Worm (Caenorhabditis elegans) whole organism, L4 larva: Measurements from ENCODE around the gene F47B7.4.

ENCODE experiments used
- F44E2.7 ChIP-seq: fragments of 200-800 bp; sonication (Bioruptor generic); IDR thresholded peaks from 2 replicates; pipeline ENCODE4 v2.1.2; 2022; ENCODE audit warnings: missing genetic modification characterization, missing compliant biosample characterization
- F49E8.2 ChIP-seq: sonication (generic microtip); optimal IDR thresholded peaks from 2 replicates; lab custom pipeline; 2016; ENCODE audit warnings: missing compliant biosample characterization, mild to moderate bottlenecking, missing genetic modification characterization, borderline replicate concordance
- R02D3.7 ChIP-seq: fragments of 150-350 bp; sonication (generic microtip); optimal IDR thresholded peaks from 3 replicates; lab custom pipeline; 2014; ENCODE audit warnings: missing biosample characterization, missing genetic modification characterization
- T20F7.1 ChIP-seq: fragments of 200-800 bp; sonication (Bioruptor generic); optimal IDR thresholded peaks from 2 replicates; lab custom pipeline; 2018; ENCODE audit warnings: mild to moderate bottlenecking, missing genetic modification characterization, missing compliant biosample characterization
- T26A8.4 ChIP-seq: fragments of 200-800 bp; sonication (Bioruptor generic); IDR thresholded peaks from 2 replicates; pipeline ENCODE4 v1.3.6; 2022; ENCODE audit warnings: missing genetic modification characterization, missing compliant biosample characterization
- Y75B8A.6 ChIP-seq: fragments of 200-800 bp; sonication (Bioruptor generic); IDR thresholded peaks from 2 replicates; pipeline ENCODE4 v1.3.6; 2022; ENCODE audit warnings: missing genetic modification reagents, missing genetic modification characterization, missing compliant biosample characterization
- ZK337.2 ChIP-seq: fragments of 200-800 bp; sonication (Bioruptor generic); IDR thresholded peaks from 2 replicates; pipeline ENCODE4 v1.3.6; 2022; ENCODE audit warnings: missing genetic modification reagents, missing genetic modification characterization, missing compliant biosample characterization
- attf-4 ChIP-seq: sonication (generic microtip); optimal IDR thresholded peaks from 3 replicates; lab custom pipeline; 2017; ENCODE audit warnings: missing biosample characterization, missing genetic modification characterization
- ceh-20 ChIP-seq: fragments of 200-800 bp; sonication (Bioruptor generic); IDR thresholded peaks from 2 replicates; pipeline ENCODE4 v1.3.6; 2022; ENCODE audit warnings: missing genetic modification reagents, missing genetic modification characterization, missing compliant biosample characterization
- ceh-28 ChIP-seq: fragments of 150-350 bp; optimal IDR thresholded peaks from 2 replicates; lab custom pipeline; 2014; ENCODE audit warnings: missing biosample characterization, missing genetic modification reagents, missing genetic modification characterization
- ceh-44 ChIP-seq: fragments of 200-800 bp; sonication (Bioruptor generic); IDR thresholded peaks from 2 replicates; pipeline ENCODE4 v1.3.6; 2022; ENCODE audit warnings: missing genetic modification reagents, missing genetic modification characterization, missing compliant biosample characterization
- ceh-82 ChIP-seq: sonication (generic microtip); optimal IDR thresholded peaks from 2 replicates; lab custom pipeline; 2017; ENCODE audit warnings: missing biosample characterization, missing genetic modification characterization
- ctbp-1 ChIP-seq: fragments of 200-800 bp; sonication (Bioruptor generic); IDR thresholded peaks from 2 replicates; pipeline ENCODE4 v1.3.6; 2022; ENCODE audit warnings: missing genetic modification reagents, missing genetic modification characterization, missing compliant biosample characterization
- daf-16 ChIP-seq, 3 experiments: sonication (generic microtip); optimal IDR thresholded peaks; 2 replicates each; lab custom pipeline; 2016 to 2017; ENCODE audit warnings: missing genetic modification characterization in 3 of 3, missing genetic modification reagents in 3 of 3, mild to moderate bottlenecking in 2 of 3, missing compliant biosample characterization in 2 of 3, missing biosample characterization in 1 of 3, moderate library complexity in 1 of 3
- daf-19 ChIP-seq: fragments of 200-800 bp; sonication (Bioruptor generic); conservative IDR thresholded peaks from 2 replicates; pipeline ENCODE4 v1.3.6; 2022; ENCODE audit warnings: missing genetic modification characterization, missing compliant biosample characterization
- daf-8 ChIP-seq: fragments of 200-800 bp; sonication (Bioruptor generic); IDR thresholded peaks from 2 replicates; pipeline ENCODE4 v1.3.6; 2022; ENCODE audit warnings: missing genetic modification characterization, missing compliant biosample characterization
- dmd-6 ChIP-seq: fragments of 200-800 bp; sonication (Bioruptor generic); IDR thresholded peaks from 2 replicates; pipeline ENCODE4 v1.3.6; 2022; ENCODE audit warnings: missing genetic modification reagents, missing genetic modification characterization, missing compliant biosample characterization
- dpl-1 ChIP-seq: fragments of 150-350 bp; optimal IDR thresholded peaks from 2 replicates; lab custom pipeline; 2014; ENCODE audit warnings: missing biosample characterization, missing genetic modification reagents, missing genetic modification characterization
- duxl-1 ChIP-seq: sonication (generic microtip); optimal IDR thresholded peaks from 2 replicates; lab custom pipeline; 2016; ENCODE audit warnings: mild to moderate bottlenecking, missing genetic modification characterization, moderate library complexity, missing compliant biosample characterization; ENCODE audit not compliant: poor library complexity
- fkh-10 ChIP-seq: fragments of 150-350 bp; optimal IDR thresholded peaks from 2 replicates; lab custom pipeline; 2014; ENCODE audit warnings: missing biosample characterization, missing genetic modification reagents, missing genetic modification characterization
- gei-8 ChIP-seq: fragments of 200-800 bp; sonication (Bioruptor generic); optimal IDR thresholded peaks from 2 replicates; lab custom pipeline; 2018; ENCODE audit warnings: mild to moderate bottlenecking, missing genetic modification characterization, missing compliant biosample characterization
- hlh-11 ChIP-seq: fragments of 200-800 bp; sonication (Bioruptor generic); optimal IDR thresholded peaks from 2 replicates; lab custom pipeline; 2018; ENCODE audit warnings: mild to moderate bottlenecking, missing genetic modification characterization, missing compliant biosample characterization
- hlh-30 ChIP-seq: sonication (generic microtip); optimal IDR thresholded peaks from 2 replicates; lab custom pipeline; 2017; ENCODE audit warnings: antibody characterized with exemption, mild to moderate bottlenecking, missing genetic modification characterization, missing compliant biosample characterization; ENCODE audit not compliant: insufficient read depth
- hmg-1.1 ChIP-seq: fragments of 200-800 bp; sonication (Bioruptor generic); IDR thresholded peaks from 2 replicates; pipeline ENCODE4 v1.3.6; 2022; ENCODE audit warnings: missing genetic modification reagents, missing genetic modification characterization, missing compliant biosample characterization
- lim-7 ChIP-seq: fragments of 200-800 bp; sonication (Bioruptor generic); IDR thresholded peaks from 2 replicates; pipeline ENCODE4 v1.3.6; 2022; ENCODE audit warnings: missing genetic modification characterization, missing compliant biosample characterization
- lin-1 ChIP-seq: fragments of 200-800 bp; sonication (Bioruptor generic); IDR thresholded peaks from 2 replicates; pipeline ENCODE4 v1.3.6; 2022; ENCODE audit warnings: missing genetic modification reagents, missing genetic modification characterization, missing compliant biosample characterization
- lin-13 ChIP-seq: fragments of 150-350 bp; optimal IDR thresholded peaks from 2 replicates; lab custom pipeline; 2014; ENCODE audit warnings: missing biosample characterization, missing genetic modification reagents, missing genetic modification characterization
- lir-3 ChIP-seq: sonication (generic microtip); optimal IDR thresholded peaks from 2 replicates; lab custom pipeline; 2016; ENCODE audit warnings: mild to moderate bottlenecking, missing genetic modification characterization, missing compliant biosample characterization
- lsy-2 ChIP-seq, 2 experiments: fragments of 150-350 bp in 1 of 2; sonication (generic microtip) in 1 of 2; optimal IDR thresholded peaks; 2 replicates each; lab custom pipeline; 2014 to 2017; ENCODE audit warnings: missing biosample characterization in 2 of 2, missing genetic modification characterization in 2 of 2
- madf-5 ChIP-seq, 2 experiments: fragments of 200-800 bp; sonication (Bioruptor generic); IDR thresholded peaks; 2 replicates each; pipeline ENCODE4 v1.3.6; 2022; ENCODE audit warnings: missing compliant biosample characterization in 2 of 2, missing genetic modification characterization in 2 of 2
- madf-9 ChIP-seq: fragments of 200-800 bp; sonication (Bioruptor generic); conservative IDR thresholded peaks from 2 replicates; pipeline ENCODE4 v1.3.6; 2022; ENCODE audit warnings: missing genetic modification reagents, missing genetic modification characterization, missing compliant biosample characterization
- mdl-1 ChIP-seq, 2 experiments: fragments of 150-350 bp in 1 of 2; sonication (generic microtip) in 1 of 2; optimal IDR thresholded peaks; 2 replicates each; lab custom pipeline; 2014 to 2017; ENCODE audit warnings: missing biosample characterization in 2 of 2, missing genetic modification characterization in 2 of 2
- mep-1 ChIP-seq: fragments of 150-350 bp; sonication (generic microtip); optimal IDR thresholded peaks from 3 replicates; lab custom pipeline; 2014; ENCODE audit warnings: missing biosample characterization, missing genetic modification characterization
- mes-2 ChIP-seq: sonication (generic microtip); optimal IDR thresholded peaks from 2 replicates; lab custom pipeline; 2016; ENCODE audit warnings: missing genotype, mild to moderate bottlenecking, missing genetic modification characterization, missing compliant biosample characterization; ENCODE audit not compliant: poor library complexity, severe bottlenecking
- mxl-2 ChIP-seq: fragments of 200-800 bp; sonication (Bioruptor generic); conservative IDR thresholded peaks from 2 replicates; pipeline ENCODE4 v1.3.6; 2022; ENCODE audit warnings: missing genetic modification reagents, missing genetic modification characterization, missing compliant biosample characterization
- nhr-10 ChIP-seq: fragments of 150-350 bp; optimal IDR thresholded peaks from 2 replicates; lab custom pipeline; 2014; ENCODE audit warnings: missing biosample characterization, missing genetic modification characterization
- nhr-42 ChIP-seq: fragments of 200-800 bp; sonication (Bioruptor generic); IDR thresholded peaks from 2 replicates; pipeline ENCODE4 v1.3.6; 2022; ENCODE audit warnings: missing genetic modification characterization, missing compliant biosample characterization
- nhr-6 ChIP-seq: fragments of 150-350 bp; optimal IDR thresholded peaks from 2 replicates; lab custom pipeline; 2014; ENCODE audit warnings: missing biosample characterization, missing genetic modification characterization
- nhr-76 ChIP-seq: fragments of 150-350 bp; optimal IDR thresholded peaks from 2 replicates; lab custom pipeline; 2014; ENCODE audit warnings: missing biosample characterization, missing genetic modification characterization
- nhr-77 ChIP-seq: fragments of 150-350 bp; optimal IDR thresholded peaks from 2 replicates; lab custom pipeline; 2014; ENCODE audit warnings: missing biosample characterization, missing genetic modification characterization
- php-3 ChIP-seq: fragments of 200-800 bp; sonication (Bioruptor generic); IDR thresholded peaks from 2 replicates; pipeline ENCODE4 v1.3.6; 2022; ENCODE audit warnings: missing genetic modification reagents, missing genetic modification characterization, missing compliant biosample characterization
- pqm-1 ChIP-seq: sonication (generic microtip); optimal IDR thresholded peaks from 2 replicates; lab custom pipeline; 2017; ENCODE audit warnings: missing biosample characterization, missing genetic modification characterization
- rbr-2 ChIP-seq: sonication (generic microtip); optimal IDR thresholded peaks from 2 replicates; lab custom pipeline; 2016; ENCODE audit warnings: missing genotype, missing genetic modification characterization, missing compliant biosample characterization
- snpc-4 ChIP-seq: fragments of 150-350 bp; optimal IDR thresholded peaks from 2 replicates; lab custom pipeline; 2014; ENCODE audit warnings: missing biosample characterization, missing genetic modification characterization
- spr-1 ChIP-seq: sonication (generic microtip); optimal IDR thresholded peaks from 2 replicates; lab custom pipeline; 2016; ENCODE audit warnings: mild to moderate bottlenecking, missing genetic modification characterization, missing compliant biosample characterization
- tag-97 ChIP-seq: fragments of 200-800 bp; sonication (Bioruptor generic); IDR thresholded peaks from 2 replicates; pipeline ENCODE4 v1.3.6; 2022; ENCODE audit warnings: missing genetic modification characterization, missing compliant biosample characterization
- unc-130 ChIP-seq: sonication (generic microtip); optimal IDR thresholded peaks from 2 replicates; lab custom pipeline; 2016; ENCODE audit warnings: missing genetic modification reagents, missing genetic modification characterization, missing compliant biosample characterization
- unc-62 ChIP-seq, 3 experiments: fragments of 150-350 bp in 1 of 3; sonication (generic microtip); optimal IDR thresholded peaks in 2 of 3; peaks in 1 of 3; 1 replicate in 1 of 3; 2 replicates in 2 of 3; lab custom pipeline; 2014 to 2017; ENCODE audit warnings: missing biosample characterization in 3 of 3, missing genetic modification characterization in 3 of 3, missing genetic modification reagents in 3 of 3, missing genotype in 1 of 3
- zip-11 ChIP-seq: fragments of 200-800 bp; sonication (Bioruptor generic); IDR thresholded peaks from 2 replicates; pipeline ENCODE4 v1.3.6; 2022; ENCODE audit warnings: missing genetic modification characterization, missing compliant biosample characterization
- zip-2 ChIP-seq: fragments of 150-350 bp; optimal IDR thresholded peaks from 2 replicates; lab custom pipeline; 2014; ENCODE audit warnings: missing biosample characterization, missing genetic modification characterization
- ztf-7 ChIP-seq: fragments of 150-350 bp; optimal IDR thresholded peaks from 2 replicates; lab custom pipeline; 2014; ENCODE audit warnings: missing biosample characterization, missing genetic modification characterization

The F47B7.4 gene

DNA sequence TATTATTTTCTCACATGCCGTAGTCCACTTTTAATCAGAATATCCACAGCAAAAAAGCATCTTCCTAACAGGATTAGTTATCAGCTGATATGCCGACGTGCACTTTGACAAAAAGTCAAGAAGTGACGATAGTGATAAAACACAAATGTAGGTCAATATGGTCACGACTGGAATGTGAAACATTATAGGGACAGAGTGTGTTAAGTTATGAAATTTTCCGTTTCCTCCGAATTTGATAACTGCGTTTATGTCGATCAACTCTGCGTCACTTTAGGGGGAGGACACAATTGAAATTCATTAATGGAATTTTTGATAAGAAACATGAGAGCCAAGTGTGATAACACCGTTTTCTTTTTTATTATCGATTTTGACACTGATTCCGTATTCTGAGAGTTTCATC, 37.5 kb downstream of the F47B7.4 start, which contains the start of gene aex-4 (continued):
- TF ChIP-seq hlh-11 (tag; lab: Kevin White, UChicago): peak; percentile 83
- no peak for TF ChIP-seq lsy-2 (tag; optimal IDR thresholded peaks at IDR 0.05; lab: Kevin White, UChicago)
- no peak for TF ChIP-seq dpl-1
- TF ChIP-seq ztf-7: no peak
- no peak for TF ChIP-seq lir-3 (tag; lab: Kevin White, UChicago)
- TF ChIP-seq R02D3.7 (tag; lab: Kevin White, UChicago): no peak
- no peak for TF ChIP-seq mes-2
- TF ChIP-seq gei-8 (GFP tag; lab: Kevin White, UChicago): no peak
- TF ChIP-seq madf-5 (GFP tag; IDR thresholded peaks at IDR 0.05; lab: Robert Waterston, UW): no peak
- no peak for TF ChIP-seq hmg-1.1 (GFP tag; lab: Robert Waterston, UW)
- TF ChIP-seq nhr-76 (tag; lab: Kevin White, UChicago): no peak
- no peak for TF ChIP-seq attf-4 (tag; lab: Kevin White, UChicago)
- no peak for TF ChIP-seq ceh-28
- peak; percentile 35 for TF ChIP-seq hlh-30 (tag; lab: Kevin White, UChicago)
- no peak for TF ChIP-seq zip-11 (GFP tag; lab: Robert Waterston, UW)
- TF ChIP-seq madf-9 (GFP tag; lab: Robert Waterston, UW): no peak
- no peak for TF ChIP-seq F44E2.7 (GFP tag; lab: Robert Waterston, UW)
- no peak for TF ChIP-seq daf-19
- TF ChIP-seq ceh-44 (GFP tag; lab: Robert Waterston, UW): no peak
- TF ChIP-seq F49E8.2: no peak
- peak; percentile 6 for TF ChIP-seq lin-13 (GFP tag; lab: Kevin White, UChicago)
- peak; percentile 6 for TF ChIP-seq T20F7.1 (GFP tag; lab: Kevin White, UChicago)
- TF ChIP-seq dmd-6 (GFP tag; lab: Robert Waterston, UW): peak; percentile 94
- TF ChIP-seq daf-8: no peak
- peak; percentile 79 for TF ChIP-seq lin-1 (GFP tag; lab: Robert Waterston, UW)
- TF ChIP-seq lim-7 (GFP tag; lab: Robert Waterston, UW): no peak
- no peak for TF ChIP-seq snpc-4 (tag; lab: Kevin White, UChicago)
- no peak for TF ChIP-seq rbr-2 (tag; lab: Kevin White, UChicago)
- no peak for TF ChIP-seq fkh-10 (GFP tag; lab: Kevin White, UChicago)
- no peak for TF ChIP-seq daf-16 (GFP tag; optimal IDR thresholded peaks at IDR 0.05; lab: Kevin White, UChicago)
- peak; percentile 89 for TF ChIP-seq daf-16 (tag; optimal IDR thresholded peaks at IDR 0.05; lab: Kevin White, UChicago)
- TF ChIP-seq tag-97 (GFP tag; lab: Robert Waterston, UW): no peak
- TF ChIP-seq spr-1 (tag; lab: Kevin White, UChicago): no peak
- TF ChIP-seq zip-2: no peak
- TF ChIP-seq ctbp-1: no peak
- no peak for TF ChIP-seq nhr-10 (tag; lab: Kevin White, UChicago)
- no peak for TF ChIP-seq ZK337.2
- TF ChIP-seq nhr-77: peak; percentile 50
- TF ChIP-seq mdl-1 (tag; optimal IDR thresholded peaks at IDR 0.05; lab: Kevin White, UChicago): peak in 1 of 2 experiments; percentile 54
- TF ChIP-seq duxl-1: no peak
- peak; percentile 21 for TF ChIP-seq mep-1
- peak; percentile 75 for TF ChIP-seq php-3 (GFP tag; lab: Robert Waterston, UW)
- TF ChIP-seq unc-62 (GFP tag; optimal IDR thresholded peaks at IDR 0.05 in 1 of 2; lab: Kevin White, UChicago): no peak
- TF ChIP-seq unc-62 (tag; optimal IDR thresholded peaks at IDR 0.05; lab: Kevin White, UChicago): no peak
- no peak for TF ChIP-seq mxl-2 (GFP tag; lab: Robert Waterston, UW)
- TF ChIP-seq ceh-82 (tag; lab: Kevin White, UChicago): no peak
- TF ChIP-seq unc-130 (GFP tag; lab: Kevin White, UChicago): no peak
- TF ChIP-seq T26A8.4: 0 out of 2 replicates have a peak, but pooled peaks have one; percentile 24
- peak; percentile 98 for TF ChIP-seq pqm-1 (tag; lab: Kevin White, UChicago)
- TF ChIP-seq ceh-20: no peak
- no peak for TF ChIP-seq Y75B8A.6
- no peak for TF ChIP-seq nhr-6 (tag; lab: Kevin White, UChicago)
- TF ChIP-seq nhr-42: no peak
